Fruit fly (Drosophila melanogaster): ENCODE data around the gene CG13133.

CG13133 gene

DNA sequence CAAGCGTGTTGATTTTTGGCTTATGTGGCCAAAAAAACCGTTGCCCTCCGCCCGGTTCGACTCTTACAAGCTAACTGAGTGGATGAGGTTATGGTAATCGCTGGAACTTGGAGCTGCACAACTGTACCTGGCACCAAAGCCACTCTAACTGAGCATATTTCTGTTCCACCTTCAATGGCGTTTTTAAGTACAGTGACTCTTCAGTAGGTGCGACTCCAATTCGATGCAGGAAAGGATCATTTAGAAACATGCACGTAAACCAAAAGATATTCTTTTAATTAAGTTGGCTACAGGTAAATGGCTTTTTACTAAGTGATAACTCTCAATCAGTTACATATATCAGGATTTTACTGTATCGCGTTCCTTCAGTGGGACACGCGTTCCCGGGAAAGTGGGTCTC, at the start of gene CG13133:
TSS of gene CG13133 (minus strand) at position 101 of the 400 bp plus-strand sequence.
- TF ChIP-seq sens (GFP tag) = peak; percentile 11
- TF ChIP-seq CG18011 (GFP tag; optimal IDR thresholded peaks at IDR 0.05) = no peak

DNA sequence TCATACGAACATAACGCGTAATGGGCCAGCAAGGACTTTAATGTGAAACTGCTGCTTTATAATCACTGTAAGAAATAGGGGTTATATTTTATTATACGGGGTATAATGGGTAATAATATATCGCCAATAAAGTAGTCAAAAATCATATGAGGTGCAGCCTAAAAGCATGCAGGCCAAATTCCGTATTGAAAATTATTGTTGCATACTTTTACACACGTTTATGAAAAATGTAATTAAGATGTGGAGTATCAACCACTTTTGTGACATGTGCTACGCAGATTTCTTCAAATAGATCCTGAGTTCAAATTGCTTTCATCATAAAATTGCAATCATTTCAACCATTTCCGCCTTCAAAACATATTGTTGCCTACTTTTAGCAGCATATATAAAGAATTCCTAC, 38.6 kb upstream of the CG13133 start:
- peak; percentile 79 for TF ChIP-seq CG8290 (GFP tag; optimal IDR thresholded peaks at IDR 0.05)
- peak in 1 of 2 experiments; percentile 90 for TF ChIP-seq CG8290 (tag; optimal IDR thresholded peaks at IDR 0.05)
- TF ChIP-seq CG17612 (GFP tag; IDR thresholded peaks at IDR 0.05) = peak; percentile 74; the same call in 1 of the 2 replicates
- TF ChIP-seq Asciz (GFP tag; optimal IDR thresholded peaks at IDR 0.05) = no peak

DNA sequence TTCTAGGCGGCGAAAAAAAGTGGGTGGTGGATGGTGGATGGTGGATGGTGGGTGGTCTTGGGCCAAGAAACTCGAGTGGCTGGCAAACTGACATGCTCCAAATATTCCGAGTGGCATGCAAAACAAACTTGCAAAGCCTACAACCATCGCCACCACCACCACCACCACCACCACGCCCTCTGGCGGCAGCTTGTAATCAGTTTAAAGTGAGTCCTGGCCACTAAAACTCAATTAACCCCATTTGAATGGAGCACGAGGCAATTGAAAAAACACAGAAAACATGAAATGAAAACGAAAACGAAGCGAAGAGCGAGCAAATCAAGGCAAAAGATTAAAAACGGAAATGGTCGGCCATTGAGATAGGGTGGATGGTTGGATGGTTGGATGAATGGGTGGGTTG, 31.8 kb upstream of the CG13133 start:
- TF ChIP-seq CTCF (GFP tag; optimal IDR thresholded peaks at IDR 0.05) (peak; percentile 82), CG8281 (tag; optimal IDR thresholded peaks at IDR 0.05) (peak; percentile 70), mam (GFP tag; optimal IDR thresholded peaks at IDR 0.05) (no peak), abd-A (tag; optimal IDR thresholded peaks at IDR 0.05) (peak; percentile 25)

DNA sequence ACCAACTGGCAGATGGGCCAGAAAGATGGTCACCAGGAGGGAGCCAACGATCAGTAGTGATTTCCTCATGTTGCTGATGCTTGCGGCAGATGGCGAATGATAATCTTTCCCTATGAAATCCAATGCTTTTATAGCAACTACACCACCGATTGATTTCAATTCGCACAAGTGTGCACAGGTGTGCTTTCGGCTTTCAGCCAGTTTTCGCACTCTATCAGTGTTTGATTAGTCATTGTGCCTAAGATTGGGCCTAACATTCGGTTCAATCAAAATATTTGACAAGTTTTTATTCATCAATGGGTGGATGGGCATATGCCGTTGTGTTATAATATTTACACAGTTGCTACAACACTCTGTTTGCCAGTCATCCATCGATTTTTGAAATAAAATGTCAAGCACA, 30.5 kb upstream of the CG13133 start, which contains the start of gene CG13135:
TSS of gene CG13135 (minus strand) at position 101 of the 400 bp plus-strand sequence.
- TF ChIP-seq CG17802 (tag; optimal IDR thresholded peaks at IDR 0.05) (no peak), CG3407 (GFP tag; optimal IDR thresholded peaks at IDR 0.05) (no peak), CG31365 (tag; optimal IDR thresholded peaks at IDR 0.05) (no peak), NfI (GFP tag; optimal IDR thresholded peaks at IDR 0.05) (no peak), odd (GFP tag; optimal IDR thresholded peaks at IDR 0.05) (no peak), disco-r (GFP tag; optimal IDR thresholded peaks at IDR 0.05) (no peak), CG9437 (GFP tag; optimal IDR thresholded peaks at IDR 0.05) (no peak), pfk (GFP tag; optimal IDR thresholded peaks at IDR 0.05) (no peak), pum (GFP tag; optimal IDR thresholded peaks at IDR 0.05) (no peak), CG31388 (GFP tag; optimal IDR thresholded peaks at IDR 0.05) (no peak), CG10543 (GFP tag; optimal IDR thresholded peaks at IDR 0.05) (no peak), Bteb2 (GFP tag; optimal IDR thresholded peaks at IDR 0.05) (no peak), Stat92E (GFP tag; optimal IDR thresholded peaks at IDR 0.05) (no peak), otp (GFP tag; IDR thresholded peaks at IDR 0.05) (no peak), CG17829 (tag; optimal IDR thresholded peaks at IDR 0.05) (no peak), CG1233 (GFP tag; optimal IDR thresholded peaks at IDR 0.05) (no peak), Kr (GFP tag; optimal IDR thresholded peaks at IDR 0.05) (no peak)

DNA sequence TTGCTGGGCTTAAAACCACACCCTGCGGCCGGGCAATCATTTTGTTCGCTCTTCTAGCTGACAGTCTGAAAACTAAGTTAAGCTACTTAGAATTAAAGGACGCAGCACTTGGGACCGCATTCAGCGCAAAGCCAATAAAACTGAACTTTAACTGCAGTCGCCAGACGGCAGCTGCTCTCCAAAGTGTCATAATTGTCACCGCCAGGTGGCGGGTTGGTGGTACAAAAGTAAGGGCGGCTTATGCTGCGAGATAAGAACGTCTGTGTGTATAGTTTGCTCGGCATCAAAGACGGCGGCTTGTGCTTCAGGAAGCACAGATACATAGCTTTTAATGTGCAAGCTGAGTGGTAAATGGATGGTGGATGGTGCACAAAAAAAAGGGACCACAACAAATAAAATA, 16.6 kb upstream of the CG13133 start:
- TF ChIP-seq CG31365 (tag; optimal IDR thresholded peaks at IDR 0.05) (no peak), CG30020 (tag; optimal IDR thresholded peaks at IDR 0.05) (no peak), bcd (GFP tag; optimal IDR thresholded peaks at IDR 0.05) (no peak), Atf6 (GFP tag; IDR thresholded peaks at IDR 0.05) (no peak), CTCF (GFP tag; optimal IDR thresholded peaks at IDR 0.05) (peak; percentile 73), CG10979 (tag; optimal IDR thresholded peaks at IDR 0.05) (peak; percentile 74)

DNA sequence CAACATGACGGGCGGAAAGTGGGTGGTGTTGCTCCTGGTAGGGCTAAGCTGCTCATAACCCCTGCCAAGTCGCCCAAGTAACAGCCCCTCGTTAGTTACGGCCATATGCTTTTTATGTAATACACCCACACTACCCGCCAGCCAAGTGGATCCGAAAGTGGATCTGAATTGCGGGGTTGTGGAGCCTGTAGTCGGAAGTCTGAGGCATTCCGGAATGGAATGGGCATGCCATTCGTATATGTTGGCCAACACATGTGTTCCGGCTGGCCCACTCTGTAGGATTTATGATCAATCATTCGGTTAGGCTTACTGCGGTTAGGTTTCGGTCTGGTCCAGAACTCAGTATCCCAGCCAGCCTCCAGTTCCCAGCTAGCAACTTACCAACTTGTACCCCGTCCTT, 3.9 kb upstream of the CG13133 start:
- TF ChIP-seq cas (GFP tag; IDR thresholded peaks at IDR 0.05) (no peak), CG13894 (tag; optimal IDR thresholded peaks at IDR 0.05) (peak; percentile 84), CG2129 (GFP tag; IDR thresholded peaks at IDR 0.05; ENCODE audit: partially characterized antibody) (no peak), abd-A (tag; optimal IDR thresholded peaks at IDR 0.05) (peak; percentile 58), CG2116 (GFP tag; optimal IDR thresholded peaks at IDR 0.05) (no peak)
